Fruit fly (Drosophila melanogaster) whole organism, adult: Measurements from ENCODE around the gene CG7966.

Source experiments
- Clk ChIP-seq: fragments of 200-800 bp; sonication (Bioruptor generic); optimal IDR thresholded peaks from 2 replicates; lab custom pipeline; 2017; ENCODE audit warnings: missing biosample characterization, missing genetic modification characterization
- Hr96 ChIP-seq: fragments of 200-800 bp; sonication (Bioruptor generic); optimal IDR thresholded peaks from 2 replicates; lab custom pipeline; 2016; ENCODE audit warnings: missing biosample characterization, missing genetic modification characterization
- cic ChIP-seq: fragments of 200-800 bp; sonication (Bioruptor generic); optimal IDR thresholded peaks from 2 replicates; lab custom pipeline; 2017; ENCODE audit warnings: missing biosample characterization, mild to moderate bottlenecking, missing genetic modification characterization, moderate library complexity
- ovo ChIP-seq: fragments of 200-800 bp; sonication (Bioruptor generic); optimal IDR thresholded peaks from 2 replicates; lab custom pipeline; 2016; ENCODE audit warnings: missing biosample characterization, missing genetic modification characterization
- pad ChIP-seq: fragments of 200-800 bp; sonication (Bioruptor generic); optimal IDR thresholded peaks from 3 replicates; lab custom pipeline; 2017; ENCODE audit warnings: missing biosample characterization, missing genetic modification characterization, mild to moderate bottlenecking, moderate library complexity, missing genetic modification reagents

DNA sequence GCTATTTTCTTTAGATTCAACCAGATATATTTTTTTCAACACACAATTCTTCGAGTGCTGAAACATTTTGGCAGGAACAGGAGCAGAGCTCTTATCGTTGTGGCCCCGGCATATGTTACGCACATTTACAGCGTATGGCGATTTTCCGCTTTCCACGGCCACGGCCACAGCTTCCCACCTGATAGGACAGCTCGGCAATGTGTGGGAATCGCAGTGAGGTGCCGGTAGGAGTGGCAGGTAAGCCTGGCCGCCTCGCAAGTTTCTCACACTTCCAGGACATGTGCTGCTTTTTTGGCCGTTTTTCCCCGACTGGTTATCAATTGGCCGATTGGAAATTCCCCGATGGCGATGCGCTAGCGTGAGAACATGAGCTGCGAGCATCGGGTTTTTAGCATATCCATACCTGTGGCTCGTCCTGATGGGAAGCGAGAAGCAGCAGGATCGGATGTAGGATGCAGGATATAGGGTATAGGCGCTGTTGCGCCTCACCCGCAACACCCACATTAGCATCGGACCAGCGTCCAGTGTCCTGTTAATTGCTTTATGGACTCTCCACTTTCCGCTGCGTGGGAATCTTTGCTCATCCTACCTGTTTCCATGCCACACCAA, 18.9 kb upstream of the CG7966 start:
- TF ChIP-seq Clk (GFP tag; lab: Kevin White, UChicago) (no peak), ovo (no peak), cic (no peak), Hr96 (GFP tag; lab: Kevin White, UChicago) (no peak), pad (GFP tag; lab: Kevin White, UChicago) (no peak)
